Fruit fly (Drosophila melanogaster) ovary, adult (tissue): ENCODE data around the gene CG6739.

Experiments used
- CG17801 ChIP-seq: fragments of 200-800 bp; optimal IDR thresholded peaks from 2 replicates; lab custom pipeline; 2019; ENCODE audit warnings: missing biosample characterization, mild to moderate bottlenecking, missing genetic modification characterization, moderate library complexity; ENCODE audit not compliant: partially characterized antibody

CG6739 gene

dm6 chr2L:7630673-7631072 is 22.5 kb downstream of the CG6739 start:
- no peak for TF ChIP-seq CG17801 (GFP tag; lab: Kevin White, UChicago)

DNA sequence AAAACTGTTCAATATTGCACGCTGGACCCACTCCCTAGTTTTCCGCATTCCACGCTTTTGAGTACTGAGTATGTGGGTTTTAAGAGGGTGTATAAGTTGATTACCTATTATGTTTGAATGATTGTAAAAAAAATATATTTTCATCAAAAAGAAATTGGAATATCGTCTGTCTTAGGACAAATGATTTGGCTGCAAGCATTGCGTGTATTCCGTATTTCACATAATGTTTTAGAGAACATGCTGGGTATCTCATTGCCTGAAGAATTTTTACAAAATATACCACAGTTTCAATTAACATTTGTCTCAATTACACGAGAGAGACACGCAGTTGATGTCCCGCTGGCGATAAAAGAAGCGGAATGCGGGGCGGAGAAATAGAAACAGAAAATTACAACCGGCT is 24.6 kb downstream of the CG6739 start:
- no peak for TF ChIP-seq CG17801 (GFP tag; lab: Kevin White, UChicago)

dm6 chr2L:7635156-7635555 is 27.0 kb downstream of the CG6739 start:
- no peak for TF ChIP-seq CG17801 (GFP tag; lab: Kevin White, UChicago)

dm6 chr2L:7641606-7642190 is 33.5 kb downstream of the CG6739 start:
- TF ChIP-seq CG17801 (GFP tag; lab: Kevin White, UChicago) = no peak

DNA sequence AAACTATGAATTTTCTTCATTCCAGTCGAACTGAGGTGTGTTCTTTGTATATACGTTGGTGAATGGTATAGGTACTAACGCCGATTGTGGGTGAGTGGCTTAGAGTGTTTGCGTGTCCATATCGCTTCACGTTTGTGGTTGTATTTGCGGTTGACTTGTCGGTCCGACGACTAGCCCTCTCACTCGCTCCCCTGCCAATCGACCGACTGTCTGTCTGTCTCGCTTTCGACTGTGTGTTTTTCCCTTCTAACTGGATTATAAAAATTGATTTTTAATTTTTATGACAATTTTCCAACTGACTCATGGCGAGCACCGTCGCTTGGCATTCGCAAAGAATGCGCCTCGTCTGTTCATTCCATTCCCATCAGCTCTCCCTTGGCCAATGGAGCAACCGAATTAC is 51.4 kb downstream of the CG6739 start:
- no peak for TF ChIP-seq CG17801 (GFP tag; lab: Kevin White, UChicago)

DNA sequence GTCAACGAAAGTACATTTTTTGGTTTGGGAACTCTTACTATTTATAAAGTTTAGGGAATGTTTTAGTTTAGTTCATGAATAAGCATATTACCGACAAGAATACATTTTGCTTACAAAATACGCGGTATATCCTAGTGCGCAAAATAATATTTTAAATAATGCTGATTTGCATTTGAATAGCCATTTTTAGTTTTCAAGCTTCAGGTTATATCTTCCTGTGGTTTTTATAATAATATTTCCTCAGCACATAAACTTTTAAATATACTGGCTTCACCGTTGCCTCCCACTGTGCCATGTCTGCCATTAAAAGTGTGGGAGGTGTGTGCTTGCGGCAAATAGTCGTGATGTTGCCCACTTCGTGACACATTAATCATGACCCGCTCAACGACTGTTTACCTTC is 51.9 kb downstream of the CG6739 start:
- no peak for TF ChIP-seq CG17801 (GFP tag; lab: Kevin White, UChicago)

DNA sequence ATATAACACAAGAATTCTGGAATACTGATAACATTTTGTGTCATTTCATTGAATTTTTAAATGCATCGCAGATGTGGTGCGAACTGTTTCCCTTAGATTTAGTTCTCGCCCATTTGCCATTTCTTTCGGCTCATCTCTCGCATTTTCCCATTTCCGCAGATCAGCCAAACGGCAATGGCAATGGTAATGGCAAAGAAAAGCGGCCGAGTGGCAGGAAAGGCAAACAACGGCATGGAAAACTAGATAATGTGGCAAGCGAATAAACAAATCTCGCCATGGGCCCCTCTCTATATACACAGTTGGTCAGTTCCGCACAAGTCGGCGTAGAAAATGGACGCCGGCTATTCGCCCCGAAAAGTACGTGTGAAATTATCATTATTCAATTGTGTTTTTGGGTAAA is 57.6 kb downstream of the CG6739 start, which contains the start of gene Myo28B1:
Myo28B1 (plus strand) TSS at position 301 of the 400 bp plus-strand sequence.
- TF ChIP-seq CG17801 (GFP tag; lab: Kevin White, UChicago) = no peak
